Worm (Caenorhabditis elegans) whole organism, late embryonic: ENCODE results near the gene ctl-2.
A peak's percentile ranks its signal among the peaks of the same experiment; 100 is the strongest.
"Not testable (repeated sequence)": the region's sequence is repeated elsewhere in the genome, so short reads cannot be mapped to it uniquely, and the experiment has no call there.

ENCODE experiments used
- C08G9.2 ChIP-seq: sonication (generic microtip); optimal IDR thresholded peaks from 2 replicates; lab custom pipeline; 2016; ENCODE audit warnings: mild to moderate bottlenecking, missing genetic modification characterization, moderate library complexity, missing compliant biosample characterization
- C38D4.7 ChIP-seq: fragments of 200-800 bp; sonication (Bioruptor generic); optimal IDR thresholded peaks from 2 replicates; lab custom pipeline; 2018; ENCODE audit warnings: mild to moderate bottlenecking, missing genetic modification characterization, moderate library complexity, missing compliant biosample characterization
- K02D7.2 ChIP-seq: sonication (generic microtip); optimal IDR thresholded peaks from 2 replicates; lab custom pipeline; 2017; ENCODE audit warnings: mild to moderate bottlenecking, missing genetic modification characterization, missing compliant biosample characterization
- K09A11.1 ChIP-seq: sonication (generic microtip); optimal IDR thresholded peaks from 2 replicates; lab custom pipeline; 2017; ENCODE audit warnings: antibody characterized with exemption, mild to moderate bottlenecking, missing genetic modification characterization, missing compliant biosample characterization; ENCODE audit not compliant: insufficient read depth
- T23F11.4 ChIP-seq: fragments of 200-800 bp; sonication (Bioruptor generic); optimal IDR thresholded peaks from 2 replicates; lab custom pipeline; 2018; ENCODE audit warnings: mild to moderate bottlenecking, missing genetic modification characterization, missing compliant biosample characterization
- Y22D7AL.16 ChIP-seq: sonication (generic microtip); optimal IDR thresholded peaks from 2 replicates; lab custom pipeline; 2016; ENCODE audit warnings: missing genetic modification characterization, missing compliant biosample characterization
- ahr-1 ChIP-seq: sonication (generic microtip); optimal IDR thresholded peaks from 2 replicates; lab custom pipeline; 2016; ENCODE audit warnings: missing genetic modification characterization, missing compliant biosample characterization
- ceh-14 ChIP-seq: sonication (generic microtip); optimal IDR thresholded peaks from 2 replicates; lab custom pipeline; 2016; ENCODE audit warnings: missing genotype, missing genetic modification characterization, missing compliant biosample characterization
- ceh-18 ChIP-seq: sonication (generic microtip); optimal IDR thresholded peaks from 2 replicates; lab custom pipeline; 2016; ENCODE audit warnings: missing genetic modification characterization, missing compliant biosample characterization
- ceh-19 ChIP-seq: fragments of 200-800 bp; sonication (Bioruptor generic); optimal IDR thresholded peaks from 2 replicates; lab custom pipeline; 2018; ENCODE audit warnings: mild to moderate bottlenecking, missing genetic modification characterization, missing compliant biosample characterization
- ceh-2 ChIP-seq: sonication (generic microtip); optimal IDR thresholded peaks from 2 replicates; lab custom pipeline; 2016; ENCODE audit warnings: missing genotype, missing genetic modification characterization, missing compliant biosample characterization
- ceh-22 ChIP-seq: sonication (generic microtip); optimal IDR thresholded peaks from 2 replicates; lab custom pipeline; 2017; ENCODE audit warnings: missing biosample characterization, missing genetic modification characterization
- ceh-24 ChIP-seq: sonication (generic microtip); optimal IDR thresholded peaks from 2 replicates; lab custom pipeline; 2016; ENCODE audit warnings: mild to moderate bottlenecking, missing genetic modification characterization, missing compliant biosample characterization
- ceh-30 ChIP-seq: fragments of 150-350 bp; optimal IDR thresholded peaks from 2 replicates; lab custom pipeline; 2014; ENCODE audit warnings: missing biosample characterization, missing genetic modification characterization
- ceh-31 ChIP-seq: sonication (generic microtip); optimal IDR thresholded peaks from 2 replicates; lab custom pipeline; 2016; ENCODE audit warnings: missing genetic modification characterization, missing compliant biosample characterization
- ceh-6 ChIP-seq: fragments of 200-800 bp; sonication (Bioruptor generic); optimal IDR thresholded peaks from 2 replicates; lab custom pipeline; 2018; ENCODE audit warnings: mild to moderate bottlenecking, missing genetic modification characterization, missing compliant biosample characterization
- ceh-9 ChIP-seq: sonication (generic microtip); optimal IDR thresholded peaks from 2 replicates; lab custom pipeline; 2016; ENCODE audit warnings: mild to moderate bottlenecking, missing genetic modification characterization, inconsistent platforms, missing compliant biosample characterization
- dmd-4 ChIP-seq: sonication (generic microtip); optimal IDR thresholded peaks from 2 replicates; lab custom pipeline; 2016; ENCODE audit warnings: borderline replicate concordance, missing genetic modification characterization, missing compliant biosample characterization
- eyg-1 ChIP-seq: sonication (generic microtip); optimal IDR thresholded peaks from 2 replicates; lab custom pipeline; 2016; ENCODE audit warnings: missing genotype, missing genetic modification characterization, missing compliant biosample characterization
- fax-1 ChIP-seq: sonication (generic microtip); optimal IDR thresholded peaks from 2 replicates; lab custom pipeline; 2016; ENCODE audit warnings: missing genotype, missing genetic modification characterization, missing compliant biosample characterization
- gmeb-2 ChIP-seq: sonication (generic microtip); optimal IDR thresholded peaks from 2 replicates; lab custom pipeline; 2016; ENCODE audit warnings: missing genetic modification characterization, inconsistent platforms, missing compliant biosample characterization
- hlh-13 ChIP-seq: fragments of 200-800 bp; sonication (Bioruptor generic); optimal IDR thresholded peaks from 2 replicates; lab custom pipeline; 2018; ENCODE audit warnings: mild to moderate bottlenecking, missing genetic modification characterization, missing compliant biosample characterization
- hlh-15 ChIP-seq: sonication (generic microtip); optimal IDR thresholded peaks from 2 replicates; lab custom pipeline; 2016; ENCODE audit warnings: missing genetic modification characterization, missing compliant biosample characterization
- hlh-30 ChIP-seq: sonication (generic microtip); optimal IDR thresholded peaks from 2 replicates; lab custom pipeline; 2017; ENCODE audit warnings: antibody characterized with exemption, missing genetic modification characterization, missing compliant biosample characterization; ENCODE audit not compliant: insufficient read depth
- hlh-6 ChIP-seq: sonication (generic microtip); optimal IDR thresholded peaks from 2 replicates; lab custom pipeline; 2016; ENCODE audit warnings: missing genotype, missing genetic modification characterization, missing compliant biosample characterization
- hlh-8 ChIP-seq: sonication (generic microtip); optimal IDR thresholded peaks from 2 replicates; lab custom pipeline; 2016; ENCODE audit warnings: missing genotype, missing genetic modification characterization, missing compliant biosample characterization
- lim-6 ChIP-seq: sonication (generic microtip); optimal IDR thresholded peaks from 2 replicates; lab custom pipeline; 2016; ENCODE audit warnings: missing genetic modification characterization, missing compliant biosample characterization
- madf-2 ChIP-seq: sonication (generic microtip); optimal IDR thresholded peaks from 2 replicates; lab custom pipeline; 2017; ENCODE audit warnings: missing genetic modification characterization, missing compliant biosample characterization
- mec-3 ChIP-seq: sonication (generic microtip); optimal IDR thresholded peaks from 2 replicates; lab custom pipeline; 2016; ENCODE audit warnings: borderline replicate concordance, missing genetic modification characterization, missing compliant biosample characterization
- nfya-1 ChIP-seq: sonication (generic microtip); optimal IDR thresholded peaks from 2 replicates; lab custom pipeline; 2017; ENCODE audit warnings: missing genetic modification characterization, mild to moderate bottlenecking, missing compliant biosample characterization, antibody characterized with exemption, moderate library complexity
- nhr-232 ChIP-seq: sonication (generic microtip); optimal IDR thresholded peaks from 2 replicates; lab custom pipeline; 2016; ENCODE audit warnings: missing genetic modification characterization, missing compliant biosample characterization
- pax-1 ChIP-seq: fragments of 150-350 bp; optimal IDR thresholded peaks from 2 replicates; lab custom pipeline; 2014; ENCODE audit warnings: missing biosample characterization, missing genetic modification characterization
- pha-4 ChIP-seq: fragments of 150-350 bp; optimal IDR thresholded peaks from 2 replicates; lab custom pipeline; 2018; ENCODE audit warnings: missing biosample characterization, missing genetic modification reagents, missing genetic modification characterization
- pqm-1 ChIP-seq: sonication (generic microtip); optimal IDR thresholded peaks from 2 replicates; lab custom pipeline; 2016; ENCODE audit warnings: missing genetic modification characterization, missing compliant biosample characterization
- pros-1 ChIP-seq: fragments of 150-350 bp; optimal IDR thresholded peaks from 2 replicates; lab custom pipeline; 2014; ENCODE audit warnings: missing biosample characterization, missing genetic modification reagents, missing genetic modification characterization
- ref-2 ChIP-seq: sonication (generic microtip); optimal IDR thresholded peaks from 2 replicates; lab custom pipeline; 2016; ENCODE audit warnings: missing genetic modification characterization, missing compliant biosample characterization
- sox-2 ChIP-seq: fragments of 200-800 bp; sonication (Bioruptor generic); IDR thresholded peaks from 2 replicates; pipeline ENCODE4 v1.3.6; 2022; ENCODE audit warnings: missing genetic modification reagents, missing genetic modification characterization, missing compliant biosample characterization
- tbx-2 ChIP-seq: sonication (generic microtip); optimal IDR thresholded peaks from 2 replicates; lab custom pipeline; 2016; ENCODE audit warnings: missing genetic modification characterization, missing compliant biosample characterization
- tbx-7 ChIP-seq: sonication (generic microtip); optimal IDR thresholded peaks from 2 replicates; lab custom pipeline; 2016; ENCODE audit warnings: missing genotype, missing genetic modification characterization, missing compliant biosample characterization
- unc-55 ChIP-seq: sonication (generic microtip); optimal IDR thresholded peaks from 2 replicates; lab custom pipeline; 2017; ENCODE audit warnings: missing biosample characterization, missing genetic modification reagents, missing genetic modification characterization
- unc-86 ChIP-seq: sonication (generic microtip); optimal IDR thresholded peaks from 2 replicates; lab custom pipeline; 2016; ENCODE audit warnings: missing genetic modification characterization, missing compliant biosample characterization

Gene ctl-2

ce11 chrII:14349356-14349923 is 47.6 kb upstream of the ctl-2 start, which contains the start of the genes Y54G11A.17, lin-7 and elof-1 (continued):
- TF ChIP-seq gmeb-2 (no peak), K02D7.2 (tag; lab: Kevin White, UChicago) (no peak), dmd-4 (tag; lab: Kevin White, UChicago) (no peak), fax-1 (tag; lab: Kevin White, UChicago) (no peak), hlh-8 (no peak), pha-4 (tag; lab: Kevin White, UChicago) (no peak), hlh-30 (tag; lab: Kevin White, UChicago) (peak; percentile 31), ceh-14 (no peak), sox-2 (GFP tag; lab: Robert Waterston, UW) (no peak), ceh-2 (peak; percentile 31), T23F11.4 (no peak), madf-2 (peak; percentile 5), ceh-9 (tag; lab: Kevin White, UChicago) (no peak), nhr-232 (no peak), K09A11.1 (tag; lab: Kevin White, UChicago) (no peak), unc-86 (no peak), ceh-19 (peak; percentile 18), C38D4.7 (GFP tag; lab: Kevin White, UChicago) (no peak), lim-6 (tag; lab: Kevin White, UChicago) (no peak), pax-1 (tag; lab: Kevin White, UChicago) (peak; percentile 31), pqm-1 (tag; lab: Kevin White, UChicago) (no peak), pros-1 (tag; lab: Kevin White, UChicago) (no peak), ceh-24 (tag; lab: Kevin White, UChicago) (no peak), Y22D7AL.16 (peak; percentile 32), ceh-6 (no peak), hlh-6 (tag; lab: Kevin White, UChicago) (no peak), mec-3 (no peak), ceh-31 (tag; lab: Kevin White, UChicago) (peak; percentile 88), hlh-13 (GFP tag; lab: Kevin White, UChicago) (no peak), ahr-1 (tag; lab: Kevin White, UChicago) (no peak), eyg-1 (tag; lab: Kevin White, UChicago) (no peak), unc-55 (GFP tag; lab: Kevin White, UChicago) (peak; percentile 65), ceh-30 (tag; lab: Kevin White, UChicago) (no peak), ceh-22 (tag; lab: Kevin White, UChicago) (no peak), ref-2 (no peak), nfya-1 (tag; lab: Kevin White, UChicago) (peak; percentile 92), tbx-7 (tag; lab: Kevin White, UChicago) (no peak)

ce11 chrII:14346243-14346642 is 44.4 kb upstream of the ctl-2 start, which contains the start of gene Y54G11A.9:
Gene Y54G11A.9, minus strand, starts transcription at chrII:14346438.
- TF ChIP-seq tbx-2 (tag; lab: Kevin White, UChicago) = peak; percentile 23
- peak; percentile 42 for TF ChIP-seq C08G9.2
- TF ChIP-seq ceh-31 (tag; lab: Kevin White, UChicago) = peak; percentile 71

- TF ChIP-seq ceh-24, ceh-18, hlh-15 (tag; lab: Kevin White, UChicago): not testable (repeated sequence)
These were observed 42.3 kb upstream of the ctl-2 start, which contains the start of gene ddl-3 for ce11 chrII:14344166-14344565. Gene ddl-3, minus strand, starts transcription at chrII:14344454.
